Fruit fly (Drosophila melanogaster): ENCODE measurements around the gene GstD4.

GstD4 gene

DNA sequence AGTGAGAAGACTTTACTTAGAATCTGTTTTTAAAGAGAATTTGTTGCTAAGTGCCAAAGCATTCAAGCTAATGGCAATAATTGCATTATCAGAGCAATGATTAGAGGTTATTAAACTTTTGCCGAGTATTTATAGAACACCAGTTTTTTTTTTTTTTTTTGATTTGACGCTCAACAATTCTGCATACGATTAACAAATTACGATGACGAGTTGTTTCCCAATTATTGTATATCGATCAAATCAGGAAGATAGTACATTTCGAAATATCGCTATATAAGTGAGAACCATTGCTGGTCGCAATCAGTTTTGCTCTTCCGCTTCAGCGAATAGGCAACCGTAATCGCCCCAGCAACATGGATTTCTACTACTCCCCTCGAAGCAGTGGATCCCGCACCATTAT lies at the start of gene GstD4:
GstD4 (plus strand) TSS at position 301 of the 400 bp plus-strand sequence.
- TF ChIP-seq achi (GFP tag; optimal IDR thresholded peaks at IDR 0.05): no peak
- TF ChIP-seq CG6276 (GFP tag; optimal IDR thresholded peaks at IDR 0.05): no peak
- no peak for TF ChIP-seq Lpt (GFP tag; optimal IDR thresholded peaks at IDR 0.05)
- no peak for TF ChIP-seq Ets96B (tag; optimal IDR thresholded peaks at IDR 0.05)
- no peak for TF ChIP-seq CG16779 (tag; optimal IDR thresholded peaks at IDR 0.05)
- no peak for TF ChIP-seq dsx (GFP tag; optimal IDR thresholded peaks at IDR 0.05; ENCODE audit: poor library complexity, severe bottlenecking)
- no peak for TF ChIP-seq fkh (GFP tag; optimal IDR thresholded peaks at IDR 0.05)
- TF ChIP-seq CG4318 (GFP tag; optimal IDR thresholded peaks at IDR 0.05): no peak
- TF ChIP-seq CG6854 (GFP tag; optimal IDR thresholded peaks at IDR 0.05): no peak
- no peak for TF ChIP-seq CG3919 (GFP tag; optimal IDR thresholded peaks at IDR 0.05)

DNA sequence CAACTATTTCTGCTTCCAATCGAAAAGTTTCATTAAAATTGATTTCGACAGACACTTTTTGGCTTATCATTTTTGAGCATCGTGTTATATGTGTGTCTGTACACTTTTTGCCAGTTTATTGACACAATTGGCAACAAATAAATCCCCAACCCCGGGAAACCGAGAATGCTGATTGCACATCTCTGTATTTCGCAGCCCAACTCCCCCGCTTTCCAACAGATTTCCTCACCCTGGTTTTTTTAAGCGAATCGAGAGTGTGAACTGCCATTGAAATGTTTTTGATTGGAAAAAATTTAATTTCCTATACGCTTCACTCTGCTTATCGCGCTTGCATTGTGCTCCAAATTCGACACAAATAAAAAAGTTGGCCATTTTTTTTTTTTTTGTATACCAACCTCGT lies 47.0 kb upstream of the GstD4 start:
- TF ChIP-seq CG11762 (GFP tag; optimal IDR thresholded peaks at IDR 0.05; ENCODE audit: insufficient read depth) (no peak), CG8119 (GFP tag; IDR thresholded peaks at IDR 0.05) (no peak), esn (GFP tag; optimal IDR thresholded peaks at IDR 0.05) (no peak), Eip75B (GFP tag; optimal IDR thresholded peaks at IDR 0.05) (no peak), svp (GFP tag) (peak; percentile 82), CG3032 (tag; optimal IDR thresholded peaks at IDR 0.05) (no peak), Gug (GFP tag; IDR thresholded peaks at IDR 0.05) (no peak), fd85E (GFP tag; optimal IDR thresholded peaks at IDR 0.05) (no peak)

DNA sequence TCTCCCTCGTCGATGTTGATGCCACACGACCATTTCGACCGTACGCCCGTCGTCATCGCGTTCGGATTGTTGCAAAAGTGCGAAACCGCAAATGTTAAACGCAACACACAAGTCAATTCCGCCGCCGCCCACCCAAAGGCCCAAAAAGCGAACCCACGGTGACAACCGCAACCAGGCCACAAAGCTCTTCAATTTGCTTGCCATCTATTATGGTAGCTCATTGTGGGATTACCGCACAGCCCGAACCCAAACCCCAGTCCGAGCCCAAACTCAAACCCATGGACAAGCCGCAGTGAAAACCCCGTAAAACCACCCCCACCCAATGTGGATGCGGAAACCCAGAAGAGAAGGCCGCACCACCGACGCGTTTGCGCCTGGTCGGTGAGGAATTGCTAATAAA lies 44.1 kb upstream of the GstD4 start:
- TF ChIP-seq Blimp-1 (GFP tag; optimal IDR thresholded peaks at IDR 0.05): no peak
- no peak for TF ChIP-seq Met (GFP tag; optimal IDR thresholded peaks at IDR 0.05)
- no peak for TF ChIP-seq svp (GFP tag)
- no peak for TF ChIP-seq CG11762 (GFP tag; optimal IDR thresholded peaks at IDR 0.05; ENCODE audit: insufficient read depth)
- no peak for TF ChIP-seq Sox14 (GFP tag; optimal IDR thresholded peaks at IDR 0.05)
- no peak for TF ChIP-seq CG3919 (GFP tag; optimal IDR thresholded peaks at IDR 0.05)
- no peak for TF ChIP-seq Hr39 (GFP tag; optimal IDR thresholded peaks at IDR 0.05)
- TF ChIP-seq fd85E (GFP tag; optimal IDR thresholded peaks at IDR 0.05): no peak
- TF ChIP-seq CG8319 (GFP tag; optimal IDR thresholded peaks at IDR 0.05): no peak
- TF ChIP-seq Ets21C (GFP tag; optimal IDR thresholded peaks at IDR 0.05): no peak
- no peak for TF ChIP-seq fd59A (GFP tag; optimal IDR thresholded peaks at IDR 0.05)

DNA sequence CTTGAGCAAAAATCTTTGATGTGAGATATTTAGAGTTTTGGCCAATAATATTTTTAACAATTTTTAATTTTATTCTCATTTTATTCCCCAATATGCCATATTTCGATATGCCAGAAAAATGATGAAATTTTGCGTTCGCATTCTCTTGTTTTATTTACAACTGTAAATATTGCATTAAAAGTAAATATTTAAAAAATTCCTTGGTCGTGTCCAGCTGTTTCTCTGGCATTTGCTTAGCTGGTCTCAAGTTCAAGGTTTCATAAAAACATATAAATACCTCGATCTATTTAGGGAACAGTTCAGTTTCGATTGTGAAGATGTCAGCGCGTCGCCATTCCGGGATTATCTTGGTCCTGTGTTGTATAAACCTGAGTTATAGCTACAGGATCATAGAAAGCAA lies 32.5 kb upstream of the GstD4 start, which contains the start of gene Sgsf:
Sgsf (plus strand) TSS at position 301 of the 400 bp plus-strand sequence.
- TF ChIP-seq Sox14 (GFP tag; optimal IDR thresholded peaks at IDR 0.05) (no peak), vri (GFP tag; optimal IDR thresholded peaks at IDR 0.05) (peak; percentile 30)

DNA sequence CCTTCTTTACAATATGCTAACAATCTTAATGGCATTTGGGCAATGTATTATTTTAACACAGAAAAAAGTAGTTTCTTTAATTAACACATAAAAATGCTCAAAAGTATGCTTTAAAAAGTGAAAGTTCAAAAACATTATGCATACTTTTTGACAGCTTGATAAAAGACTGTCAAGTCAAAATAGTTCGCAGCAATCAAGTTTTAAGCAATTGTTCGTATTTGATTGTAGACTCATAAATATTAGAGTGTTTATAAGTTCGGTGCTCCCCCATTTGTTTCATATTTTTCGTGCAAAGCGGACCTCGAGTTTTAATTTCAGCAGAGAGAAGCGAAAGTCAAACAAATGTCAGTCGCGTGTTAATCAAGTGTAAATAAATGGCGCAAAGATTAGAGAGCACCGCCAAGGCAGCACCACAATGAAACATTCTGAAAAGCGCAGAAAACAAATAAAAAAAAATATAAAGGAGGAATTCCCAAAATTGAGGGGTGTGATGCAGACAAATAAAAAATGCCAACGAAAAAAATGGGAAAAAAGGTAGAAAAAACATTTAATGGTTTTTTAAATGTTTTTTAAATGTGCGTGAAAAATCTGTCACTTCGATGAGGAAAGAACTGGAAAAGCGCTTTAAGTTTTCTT lies 28.9 kb upstream of the GstD4 start:
- TF ChIP-seq CG11902 (GFP tag; optimal IDR thresholded peaks at IDR 0.05) (no peak), eg (GFP tag; IDR thresholded peaks at IDR 0.05) (no peak), CG32006 (GFP tag; optimal IDR thresholded peaks at IDR 0.05) (no peak), Smox (GFP tag; optimal IDR thresholded peaks at IDR 0.05) (peak; percentile 18), CG1621 (tag; optimal IDR thresholded peaks at IDR 0.05) (no peak), CG11294 (GFP tag; IDR thresholded peaks at IDR 0.05) (no peak), CG8119 (GFP tag; IDR thresholded peaks at IDR 0.05) (no peak), Eip78C (GFP tag) (peak; percentile 68), CG11762 (GFP tag; optimal IDR thresholded peaks at IDR 0.05; ENCODE audit: insufficient read depth) (no peak), Ets96B (tag; optimal IDR thresholded peaks at IDR 0.05) (no peak), CG15336 (GFP tag; IDR thresholded peaks at IDR 0.05) (no peak), CG7368 (GFP tag; optimal IDR thresholded peaks at IDR 0.05) (no peak), salr (GFP tag; optimal IDR thresholded peaks at IDR 0.05) (no peak), CG3032 (tag; optimal IDR thresholded peaks at IDR 0.05) (no peak), Hr38 (GFP tag; optimal IDR thresholded peaks at IDR 0.05) (no peak), svp (GFP tag) (peak; percentile 85), fd85E (GFP tag; optimal IDR thresholded peaks at IDR 0.05) (no peak), CG6163 (GFP tag; IDR thresholded peaks at IDR 0.05) (no peak), CG8632 (GFP tag; optimal IDR thresholded peaks at IDR 0.05) (no peak), Ets21C (GFP tag; optimal IDR thresholded peaks at IDR 0.05) (peak; percentile 36), Sox14 (GFP tag; optimal IDR thresholded peaks at IDR 0.05) (no peak), spab (GFP tag; optimal IDR thresholded peaks at IDR 0.05) (no peak), dsx (GFP tag; optimal IDR thresholded peaks at IDR 0.05; ENCODE audit: poor library complexity, severe bottlenecking) (no peak), CG10631 (GFP tag; optimal IDR thresholded peaks at IDR 0.05) (no peak), lz (GFP tag; optimal IDR thresholded peaks at IDR 0.05) (peak; percentile 24), vri (GFP tag; optimal IDR thresholded peaks at IDR 0.05) (no peak), OdsH (GFP tag; optimal IDR thresholded peaks at IDR 0.05) (no peak), CG8319 (GFP tag; optimal IDR thresholded peaks at IDR 0.05) (no peak)
